Worm (Caenorhabditis elegans) whole organism, mixed stage, embryonic: ENCODE results near the gene nas-9.

Experiments used
- cnd-1 ChIP-seq: fragments of 200-800 bp; sonication (Bioruptor generic); optimal IDR thresholded peaks from 2 replicates; lab custom pipeline; 2018; ENCODE audit warnings: mild to moderate bottlenecking, missing genetic modification characterization, missing compliant biosample characterization
- elt-1 ChIP-seq: sonication (generic microtip); optimal IDR thresholded peaks from 2 replicates; lab custom pipeline; 2017; ENCODE audit warnings: missing genetic modification characterization, mild to moderate bottlenecking, missing compliant biosample characterization, antibody characterized with exemption, moderate library complexity, borderline replicate concordance; ENCODE audit not compliant: insufficient read depth
- elt-3 ChIP-seq: fragments of 150-350 bp; optimal IDR thresholded peaks from 2 replicates; lab custom pipeline; 2014; ENCODE audit warnings: missing biosample characterization, missing genetic modification characterization
- snpc-4 ChIP-seq: fragments of 150-350 bp; optimal IDR thresholded peaks from 2 replicates; lab custom pipeline; 2014; ENCODE audit warnings: missing biosample characterization, missing genetic modification characterization

ce11 chrV:4844591-4844990, 4.8 kb upstream of the nas-9 start, which contains the start of gene abhd-5.2:
- TF ChIP-seq elt-1 (tag; lab: Kevin White, UChicago) (no peak), cnd-1 (tag; lab: Kevin White, UChicago) (no peak), snpc-4 (no peak), elt-3 (no peak)
